Fruit fly (Drosophila melanogaster): ENCODE measurements around the gene Hsc70-2.
A peak's percentile ranks its signal among the peaks of the same experiment; 100 is the strongest.

Gene Hsc70-2

DNA sequence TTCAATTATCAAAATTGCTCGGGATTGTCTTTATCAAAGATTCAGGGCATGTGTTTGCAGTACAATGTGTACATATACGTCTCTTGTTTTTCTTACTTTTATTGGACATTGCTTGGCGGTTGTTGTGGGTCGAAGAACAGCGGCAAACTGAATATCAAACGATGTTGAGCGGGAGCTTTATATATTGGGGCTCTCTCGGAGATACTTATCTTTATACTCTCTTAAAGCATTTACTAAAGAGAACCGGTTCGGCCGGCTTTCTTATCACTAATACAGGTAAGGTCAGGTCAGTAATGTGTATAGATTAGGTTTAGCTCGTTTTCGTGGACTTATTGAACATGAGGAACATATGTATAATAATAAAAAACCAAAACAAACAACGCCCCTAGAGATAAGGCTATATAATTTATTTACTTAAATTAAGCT is 6.8 kb downstream of the Hsc70-2 start, which contains the start of gene CG7966 (continued):
- TF ChIP-seq Elba2 (GFP tag; optimal IDR thresholded peaks at IDR 0.05) (no peak), aop (GFP tag; IDR thresholded peaks at IDR 0.05) (no peak), nom (GFP tag; optimal IDR thresholded peaks at IDR 0.05) (peak; percentile 53), CG6813 (GFP tag; optimal IDR thresholded peaks at IDR 0.05) (peak; percentile 48), ranshi (GFP tag; IDR thresholded peaks at IDR 0.05) (peak; percentile 25; the same call in 1 of the 2 replicates), CG7357 (GFP tag; IDR thresholded peaks at IDR 0.05) (no peak), CG12659 (GFP tag; optimal IDR thresholded peaks at IDR 0.05) (no peak), rib (GFP tag; IDR thresholded peaks at IDR 0.05) (no peak), grn (GFP tag; optimal IDR thresholded peaks at IDR 0.05) (peak; percentile 97), Six4 (GFP tag; optimal IDR thresholded peaks at IDR 0.05) (no peak), dati (GFP tag; IDR thresholded peaks at IDR 0.05) (no peak), pan (optimal IDR thresholded peaks at IDR 0.05) (no peak), pan (GFP tag; optimal IDR thresholded peaks at IDR 0.05 in 1 of 2, IDR thresholded peaks at IDR 0.05 in 1 of 2) (no peak), Dip2 (GFP tag; IDR thresholded peaks at IDR 0.05) (no peak), CG9727 (GFP tag; optimal IDR thresholded peaks at IDR 0.05) (peak; percentile 6), GATAe (GFP tag; conservative IDR thresholded peaks at IDR 0.05) (peak; percentile 16; the same call in 1 of the 2 replicates), CG10321 (GFP tag; IDR thresholded peaks at IDR 0.05) (no peak)

DNA sequence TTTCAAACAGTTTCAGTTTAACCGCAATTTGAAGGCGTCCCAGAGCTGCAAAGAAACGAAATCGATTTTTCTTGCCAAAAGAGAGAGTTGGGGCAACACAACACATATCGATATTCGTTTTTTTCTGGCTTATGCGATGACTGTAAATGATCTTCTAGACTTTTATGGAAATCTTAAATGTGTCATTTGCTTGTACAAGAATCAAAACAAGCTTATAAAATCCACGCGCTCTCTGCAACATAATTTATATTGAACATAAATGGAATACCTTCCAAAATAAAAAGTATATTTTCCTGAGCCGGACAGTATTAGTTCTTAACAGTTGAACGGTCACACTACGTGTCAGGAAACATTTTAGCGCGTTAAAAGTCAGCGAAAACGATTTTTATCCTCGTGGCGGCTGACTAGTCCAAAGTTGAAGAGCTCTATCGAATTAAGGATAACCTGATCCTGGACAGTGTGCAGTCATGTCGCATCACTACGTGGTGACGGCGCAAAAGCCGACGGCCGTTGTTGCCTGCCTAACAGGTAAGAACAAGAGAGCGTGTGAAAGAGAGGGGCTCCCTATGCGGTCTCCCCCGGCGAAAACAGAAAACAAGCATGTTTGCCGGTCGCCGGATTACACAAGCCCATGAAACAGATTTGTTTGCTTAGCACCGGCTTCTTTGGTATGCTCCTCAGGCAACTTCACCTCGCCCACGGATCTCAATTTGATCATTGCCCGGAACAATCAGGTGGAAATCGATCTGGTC is 7.6 kb downstream of the Hsc70-2 start, which contains the start of gene pic:
Gene pic (plus strand): TSS at position 304 of the 752 bp plus-strand sequence.
- TF ChIP-seq E2f2 (GFP tag; IDR thresholded peaks at IDR 0.05) = peak; percentile 93
- TF ChIP-seq Hsf (GFP tag; optimal IDR thresholded peaks at IDR 0.05) = peak; percentile 9
- TF ChIP-seq CG9727 (GFP tag; optimal IDR thresholded peaks at IDR 0.05) = no peak
- peak; percentile 36 for TF ChIP-seq CG4617 (GFP tag; optimal IDR thresholded peaks at IDR 0.05; ENCODE audit: borderline replicate concordance)
- no peak for TF ChIP-seq CG13296 (GFP tag; optimal IDR thresholded peaks at IDR 0.05)
- TF ChIP-seq insv (GFP tag; optimal IDR thresholded peaks at IDR 0.05) = no peak
- no peak for TF ChIP-seq ttk (GFP tag; IDR thresholded peaks at IDR 0.05)
- no peak for TF ChIP-seq nom (GFP tag; optimal IDR thresholded peaks at IDR 0.05)
- no peak for TF ChIP-seq CG6654 (GFP tag; optimal IDR thresholded peaks at IDR 0.05)
- no peak for TF ChIP-seq ase (GFP tag; IDR thresholded peaks at IDR 0.05)
- TF ChIP-seq Dad (GFP tag; optimal IDR thresholded peaks at IDR 0.05) = no peak
- no peak for TF ChIP-seq Hey (tag; optimal IDR thresholded peaks at IDR 0.05)
- TF ChIP-seq D19A (tag; optimal IDR thresholded peaks at IDR 0.05) = no peak
- no peak for TF ChIP-seq CG32532 (GFP tag; IDR thresholded peaks at IDR 0.05)
- no peak for TF ChIP-seq disco-r (GFP tag; optimal IDR thresholded peaks at IDR 0.05)
- TF ChIP-seq CG17802 (tag; optimal IDR thresholded peaks at IDR 0.05) = no peak
- TF ChIP-seq CG30431 (GFP tag; optimal IDR thresholded peaks at IDR 0.05) = no peak
- no peak for TF ChIP-seq gro (GFP tag; optimal IDR thresholded peaks at IDR 0.05)
- TF ChIP-seq Oaz (GFP tag; IDR thresholded peaks at IDR 0.05) = no peak
- TF ChIP-seq CG1529 (GFP tag; optimal IDR thresholded peaks at IDR 0.05) = no peak
- no peak for TF ChIP-seq Abd-B (GFP tag; optimal IDR thresholded peaks at IDR 0.05)
- TF ChIP-seq CG4328 (GFP tag; optimal IDR thresholded peaks at IDR 0.05) = no peak
- no peak for TF ChIP-seq ro (GFP tag; IDR thresholded peaks at IDR 0.05)
- TF ChIP-seq lilli (GFP tag; optimal IDR thresholded peaks at IDR 0.05) = no peak
- peak; percentile 86 for TF ChIP-seq CG17385 (GFP tag; optimal IDR thresholded peaks at IDR 0.05)
- peak; percentile 2 for TF ChIP-seq CG12391 (tag; optimal IDR thresholded peaks at IDR 0.05)
- no peak for TF ChIP-seq hkb (optimal IDR thresholded peaks at IDR 0.05)
- no peak for TF ChIP-seq hkb (GFP tag; IDR thresholded peaks at IDR 0.05)
- TF ChIP-seq abd-A (tag; optimal IDR thresholded peaks at IDR 0.05) = no peak
- no peak for TF ChIP-seq CG12104 (GFP tag; optimal IDR thresholded peaks at IDR 0.05)
- TF ChIP-seq CG3995 (GFP tag; optimal IDR thresholded peaks at IDR 0.05) = no peak
- TF ChIP-seq jumu (GFP tag; optimal IDR thresholded peaks at IDR 0.05) = peak; percentile 21
- TF ChIP-seq CG14860 (GFP tag; IDR thresholded peaks at IDR 0.05; ENCODE audit: partially characterized antibody) = peak; percentile 84
- TF ChIP-seq CG3281 (GFP tag; optimal IDR thresholded peaks at IDR 0.05) = no peak
- TF ChIP-seq lab (GFP tag; optimal IDR thresholded peaks at IDR 0.05) = no peak

All from whole organism, embryonic.